Worm (Caenorhabditis elegans) whole organism, midembryonic: ENCODE measurements around the gene chca-1.

Experiments
- T22C8.4 ChIP-seq: fragments of 200-800 bp; sonication (Bioruptor generic); IDR thresholded peaks from 2 replicates; pipeline ENCODE4 v1.3.6; 2022; ENCODE audit warnings: missing genetic modification characterization, missing compliant biosample characterization
- cog-1 ChIP-seq: sonication (generic microtip); optimal IDR thresholded peaks from 2 replicates; lab custom pipeline; 2016; ENCODE audit warnings: missing genetic modification characterization, missing compliant biosample characterization
- flt-1 ChIP-seq: fragments of 200-800 bp; sonication (Bioruptor generic); IDR thresholded peaks from 2 replicates; pipeline ENCODE4 v1.3.6; 2022; ENCODE audit warnings: missing genetic modification characterization, missing compliant biosample characterization
- klf-2 ChIP-seq: fragments of 200-800 bp; sonication (Bioruptor generic); conservative IDR thresholded peaks from 2 replicates; pipeline ENCODE4 v1.3.6; 2022; ENCODE audit warnings: missing genetic modification reagents, missing genetic modification characterization, missing compliant biosample characterization
- med-1 ChIP-seq: sonication (generic microtip); optimal IDR thresholded peaks from 2 replicates; lab custom pipeline; 2017; ENCODE audit warnings: missing genetic modification characterization, mild to moderate bottlenecking, missing compliant biosample characterization, antibody characterized with exemption, missing genetic modification reagents; ENCODE audit not compliant: insufficient read depth
- ref-1 ChIP-seq: fragments of 200-800 bp; sonication (Bioruptor generic); conservative IDR thresholded peaks from 2 replicates; pipeline ENCODE4 v1.3.6; 2022; ENCODE audit warnings: missing genetic modification reagents, missing genetic modification characterization, missing compliant biosample characterization
- tab-1 ChIP-seq: fragments of 200-800 bp; sonication (Bioruptor generic); IDR thresholded peaks from 2 replicates; pipeline ENCODE4 v1.3.6; 2022; ENCODE audit warnings: missing genetic modification characterization, missing compliant biosample characterization
- ztf-23 ChIP-seq: fragments of 200-800 bp; sonication (Bioruptor generic); IDR thresholded peaks from 2 replicates; pipeline ENCODE4 v1.3.6; 2022; ENCODE audit warnings: missing genetic modification reagents, missing genetic modification characterization, missing compliant biosample characterization
- ztf-29 ChIP-seq: fragments of 200-800 bp; sonication (Bioruptor generic); IDR thresholded peaks from 2 replicates; pipeline ENCODE4 v1.3.6; 2022; ENCODE audit warnings: missing genetic modification reagents, missing genetic modification characterization, missing compliant biosample characterization

chca-1 gene

DNA sequence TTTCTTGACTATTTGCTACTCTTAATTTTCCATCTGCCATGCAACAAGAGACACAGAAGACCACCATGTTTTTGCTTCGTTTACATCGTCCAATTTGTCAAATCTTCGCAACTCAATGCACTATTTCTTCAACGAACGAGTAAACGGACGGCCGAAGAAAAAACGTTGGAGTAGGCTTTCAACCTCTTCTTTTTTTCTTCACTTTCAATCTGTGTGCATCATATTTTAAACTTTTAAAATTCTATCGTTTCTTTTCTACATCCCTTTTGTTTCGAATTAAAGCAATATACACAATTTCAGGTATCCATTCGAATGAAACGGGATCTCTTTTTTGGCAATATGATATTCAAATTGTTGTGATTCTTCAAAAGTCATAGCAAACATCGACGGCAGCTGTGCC is 6.6 kb downstream of the chca-1 start, which contains the start of gene acc-1:
TSS of gene acc-1 (plus strand) at position 301 of the 400 bp plus-strand sequence.
- TF ChIP-seq ref-1 (GFP tag; lab: Robert Waterston, UW) (no peak), med-1 (no peak), T22C8.4 (no peak), cog-1 (tag; lab: Kevin White, UChicago) (no peak), ztf-29 (GFP tag; lab: Robert Waterston, UW) (no peak), ztf-23 (GFP tag; lab: Robert Waterston, UW) (no peak), klf-2 (GFP tag; lab: Robert Waterston, UW) (no peak), flt-1 (GFP tag; lab: Robert Waterston, UW) (no peak), tab-1 (GFP tag; lab: Robert Waterston, UW) (no peak)

ce11 chrIV:9659999-9660398 is 8.8 kb downstream of the chca-1 start:
- no peak for TF ChIP-seq cog-1 (tag; lab: Kevin White, UChicago)
- no peak for TF ChIP-seq klf-2 (GFP tag; lab: Robert Waterston, UW)
- TF ChIP-seq med-1 = no peak
- TF ChIP-seq ztf-23 (GFP tag; lab: Robert Waterston, UW) = no peak
- no peak for TF ChIP-seq flt-1 (GFP tag; lab: Robert Waterston, UW)
- no peak for TF ChIP-seq T22C8.4
- TF ChIP-seq tab-1 (GFP tag; lab: Robert Waterston, UW) = no peak
- no peak for TF ChIP-seq ztf-29 (GFP tag; lab: Robert Waterston, UW)
- TF ChIP-seq ref-1 (GFP tag; lab: Robert Waterston, UW) = no peak

DNA sequence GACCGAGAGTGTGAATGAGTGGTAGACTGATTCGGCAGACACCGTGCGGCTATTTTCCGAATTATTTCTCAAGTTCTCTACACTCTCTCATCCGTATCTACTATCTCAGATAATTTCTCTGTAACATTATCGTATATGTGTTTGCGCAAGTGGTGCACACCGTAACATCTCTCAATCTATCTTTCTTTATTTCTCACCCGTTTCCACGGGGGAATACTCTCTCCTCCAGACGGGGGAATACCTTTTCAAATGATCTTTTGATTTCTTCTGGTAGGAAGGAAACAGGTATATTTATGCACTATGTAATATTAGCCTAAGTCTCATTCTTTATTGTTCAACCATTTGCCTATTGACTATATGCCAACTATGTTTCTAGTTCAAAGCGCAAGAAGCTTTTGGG is 15.9 kb downstream of the chca-1 start:
- TF ChIP-seq ztf-23 (GFP tag; lab: Robert Waterston, UW) (no peak), cog-1 (tag; lab: Kevin White, UChicago) (peak; percentile 17)

DNA sequence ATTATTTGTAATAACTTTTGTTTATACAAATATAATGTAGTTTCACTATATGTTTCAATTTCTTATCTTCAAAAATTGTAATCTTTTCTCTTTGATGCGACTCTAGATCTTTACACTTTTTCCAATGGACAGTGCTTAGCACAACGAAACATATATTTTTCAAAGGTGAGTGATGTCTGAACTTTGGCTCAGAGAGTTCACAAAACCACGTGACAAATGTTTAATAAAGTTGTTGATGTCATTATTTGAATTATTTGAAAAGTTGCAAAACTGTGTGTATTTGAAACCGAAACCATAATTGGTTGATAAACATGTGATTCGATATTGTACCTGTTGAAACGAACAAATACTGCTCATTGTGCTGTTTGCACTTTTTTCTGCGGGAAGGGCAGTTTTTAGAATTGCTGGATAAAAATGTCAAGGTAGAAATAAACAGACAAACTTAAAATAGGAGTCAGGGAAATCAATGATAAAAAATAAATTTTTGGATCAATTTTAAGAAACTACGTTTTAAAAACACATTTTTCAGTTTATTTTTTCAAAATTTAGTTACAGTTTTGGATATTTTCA is 17.0 kb downstream of the chca-1 start:
- TF ChIP-seq T22C8.4 = no peak
- no peak for TF ChIP-seq ref-1 (GFP tag; lab: Robert Waterston, UW)
- no peak for TF ChIP-seq ztf-23 (GFP tag; lab: Robert Waterston, UW)
- TF ChIP-seq ztf-29 (GFP tag; lab: Robert Waterston, UW) = no peak
- no peak for TF ChIP-seq flt-1 (GFP tag; lab: Robert Waterston, UW)

ce11 chrIV:9669969-9670368 is 18.8 kb downstream of the chca-1 start:
- TF ChIP-seq med-1 (no peak), cog-1 (tag; lab: Kevin White, UChicago) (no peak), tab-1 (GFP tag; lab: Robert Waterston, UW) (no peak), flt-1 (GFP tag; lab: Robert Waterston, UW) (no peak), ztf-29 (GFP tag; lab: Robert Waterston, UW) (no peak), ref-1 (GFP tag; lab: Robert Waterston, UW) (no peak), ztf-23 (GFP tag; lab: Robert Waterston, UW) (no peak), klf-2 (GFP tag; lab: Robert Waterston, UW) (no peak), T22C8.4 (no peak)

DNA sequence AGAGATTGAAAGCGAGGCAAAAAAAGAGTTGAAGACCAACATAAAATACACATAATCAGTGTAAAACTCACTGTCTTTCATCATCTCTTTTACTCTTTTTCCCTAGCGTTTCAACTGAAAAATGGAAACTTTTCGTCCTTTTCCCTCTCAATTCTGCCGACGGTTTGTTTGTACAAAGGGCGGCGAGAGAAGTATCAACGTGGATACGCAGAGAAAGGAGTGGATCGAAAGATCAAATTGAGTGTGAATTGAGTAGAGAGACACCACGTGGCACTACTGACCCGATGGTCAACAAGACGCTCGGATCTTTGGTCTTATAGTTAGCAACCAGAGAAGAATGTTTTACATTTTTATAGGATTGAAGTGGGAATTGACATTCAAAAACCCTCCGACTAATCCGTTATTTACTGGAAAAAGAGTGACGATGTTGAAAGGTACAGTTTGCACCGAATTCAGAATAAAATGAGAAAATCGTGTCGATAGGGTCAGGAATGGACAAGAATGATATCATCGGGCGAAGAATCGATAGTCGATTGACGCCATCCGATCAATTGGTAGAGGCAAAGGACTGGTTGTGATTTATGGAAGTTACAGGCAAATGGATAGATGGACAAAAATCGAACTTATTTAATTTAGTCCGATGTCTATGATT is 19.9 kb downstream of the chca-1 start:
- no peak for TF ChIP-seq med-1
- TF ChIP-seq cog-1 (tag; lab: Kevin White, UChicago) = no peak
- TF ChIP-seq flt-1 (GFP tag; lab: Robert Waterston, UW) = no peak
- TF ChIP-seq ztf-23 (GFP tag; lab: Robert Waterston, UW) = no peak
- no peak for TF ChIP-seq ztf-29 (GFP tag; lab: Robert Waterston, UW)

DNA sequence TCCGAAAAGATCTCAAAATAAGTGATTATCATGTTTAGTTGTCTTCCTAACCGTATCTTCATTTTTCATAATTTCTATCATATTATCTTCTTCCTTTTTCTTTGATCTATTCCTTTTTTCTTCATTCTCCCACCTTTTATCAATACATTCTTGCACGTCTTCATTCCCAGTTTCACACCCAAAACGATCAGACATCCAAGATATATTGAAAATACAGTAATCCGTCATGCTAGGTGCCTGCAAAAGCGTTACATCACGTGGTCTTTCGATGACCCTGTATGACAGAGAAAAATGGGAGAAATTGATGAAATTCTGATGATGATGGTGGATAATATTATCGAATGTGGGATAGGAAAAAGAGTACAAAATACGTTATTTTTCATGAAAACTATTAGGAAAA is 21.2 kb downstream of the chca-1 start:
- TF ChIP-seq med-1 (no peak), T22C8.4 (no peak), ref-1 (GFP tag; lab: Robert Waterston, UW) (no peak), ztf-23 (GFP tag; lab: Robert Waterston, UW) (no peak), klf-2 (GFP tag; lab: Robert Waterston, UW) (no peak), tab-1 (GFP tag; lab: Robert Waterston, UW) (no peak), cog-1 (tag; lab: Kevin White, UChicago) (no peak), flt-1 (GFP tag; lab: Robert Waterston, UW) (no peak), ztf-29 (GFP tag; lab: Robert Waterston, UW) (no peak)

- TF ChIP-seq ztf-29 (GFP tag; lab: Robert Waterston, UW) (no peak), cog-1 (tag; lab: Kevin White, UChicago) (no peak), ztf-23 (GFP tag; lab: Robert Waterston, UW) (no peak), T22C8.4 (no peak), klf-2 (GFP tag; lab: Robert Waterston, UW) (no peak), tab-1 (GFP tag; lab: Robert Waterston, UW) (no peak), flt-1 (GFP tag; lab: Robert Waterston, UW) (no peak), med-1 (no peak), ref-1 (GFP tag; lab: Robert Waterston, UW) (no peak)
These were observed 22.0 kb downstream of the chca-1 start for ce11 chrIV:9673206-9673605.

- TF ChIP-seq tab-1 (GFP tag; lab: Robert Waterston, UW) = no peak
- TF ChIP-seq cog-1 (tag; lab: Kevin White, UChicago) = no peak
- no peak for TF ChIP-seq med-1
- no peak for TF ChIP-seq klf-2 (GFP tag; lab: Robert Waterston, UW)
- no peak for TF ChIP-seq flt-1 (GFP tag; lab: Robert Waterston, UW)
- no peak for TF ChIP-seq ref-1 (GFP tag; lab: Robert Waterston, UW)
- TF ChIP-seq ztf-23 (GFP tag; lab: Robert Waterston, UW) = no peak
- TF ChIP-seq T22C8.4 = no peak
- TF ChIP-seq ztf-29 (GFP tag; lab: Robert Waterston, UW) = no peak
These were observed 22.6 kb downstream of the chca-1 start for ce11 chrIV:9673683-9674336.
